Worm (Caenorhabditis elegans) whole organism, dauer: ENCODE data around the gene tag-290.

Experiments
- unc-62 ChIP-seq: sonication (generic microtip); optimal IDR thresholded peaks from 2 replicates; lab custom pipeline; 2017; ENCODE audit warnings: missing biosample characterization, missing genetic modification reagents, missing genetic modification characterization

The tag-290 gene

ce11 chrV:11641298-11641787 is 28.2 kb downstream of the tag-290 start:
- no peak for TF ChIP-seq unc-62 (GFP tag; lab: Kevin White, UChicago)

- TF ChIP-seq unc-62 (GFP tag; lab: Kevin White, UChicago), result no peak
Measured at ce11 chrV:11644166-11644565, 31.1 kb downstream of the tag-290 start, which contains the start of gene bir-1. Gene bir-1 (plus strand): TSS chrV:11644477.

ce11 chrV:11645244-11645643 is 32.1 kb downstream of the tag-290 start, which contains the start of gene skp-1:
Gene skp-1 (plus strand): TSS chrV:11645481.
- no peak for TF ChIP-seq unc-62 (GFP tag; lab: Kevin White, UChicago)

ce11 chrV:11647821-11648220 is 34.7 kb downstream of the tag-290 start:
- TF ChIP-seq unc-62 (GFP tag; lab: Kevin White, UChicago), result no peak

- no peak for TF ChIP-seq unc-62 (GFP tag; lab: Kevin White, UChicago)
Measured at ce11 chrV:11648435-11648834, 35.3 kb downstream of the tag-290 start.

ce11 chrV:11649254-11649653 is 36.1 kb downstream of the tag-290 start:
- TF ChIP-seq unc-62 (GFP tag; lab: Kevin White, UChicago), result no peak

- no peak for TF ChIP-seq unc-62 (GFP tag; lab: Kevin White, UChicago)
Measured at ce11 chrV:11650720-11651119, 37.6 kb downstream of the tag-290 start, which contains the start of gene zip-10. Gene zip-10 (minus strand): TSS chrV:11650762.

- TF ChIP-seq unc-62 (GFP tag; lab: Kevin White, UChicago), result no peak
Measured at ce11 chrV:11653095-11653494, 40.0 kb downstream of the tag-290 start.

- no peak for TF ChIP-seq unc-62 (GFP tag; lab: Kevin White, UChicago)
Measured at ce11 chrV:11656469-11656868, 43.4 kb downstream of the tag-290 start.

- no peak for TF ChIP-seq unc-62 (GFP tag; lab: Kevin White, UChicago)
Measured at ce11 chrV:11660566-11660965, 47.5 kb downstream of the tag-290 start.
